Worm (Caenorhabditis elegans) whole organism, early embryonic: ENCODE results near the gene T03F6.3.

Source experiments
- F13C5.2 ChIP-seq: sonication (generic microtip); optimal IDR thresholded peaks from 2 replicates; lab custom pipeline; 2017; ENCODE audit warnings: mild to moderate bottlenecking, missing genetic modification characterization, inconsistent platforms, missing compliant biosample characterization
- aly-1 ChIP-seq: sonication (generic microtip); optimal IDR thresholded peaks from 2 replicates; lab custom pipeline; 2016; ENCODE audit warnings: missing genetic modification characterization, missing compliant biosample characterization
- ama-1 ChIP-seq: fragments of 150-350 bp; optimal IDR thresholded peaks from 2 replicates; lab custom pipeline; 2014
- ceh-13 ChIP-seq: fragments of 200-800 bp; sonication (Bioruptor generic); optimal IDR thresholded peaks from 2 replicates; lab custom pipeline; 2018; ENCODE audit warnings: mild to moderate bottlenecking, missing genetic modification characterization, missing compliant biosample characterization
- ceh-36 ChIP-seq: sonication (generic microtip); optimal IDR thresholded peaks from 2 replicates; lab custom pipeline; 2016; ENCODE audit warnings: missing genetic modification characterization, inconsistent platforms, missing compliant biosample characterization
- flt-1 ChIP-seq: fragments of 200-800 bp; sonication (Bioruptor generic); IDR thresholded peaks from 2 replicates; pipeline ENCODE4 v1.3.6; 2022; ENCODE audit warnings: missing genetic modification characterization, missing compliant biosample characterization
- hmbx-1 ChIP-seq: sonication (generic microtip); optimal IDR thresholded peaks from 2 replicates; lab custom pipeline; 2016; ENCODE audit warnings: mild to moderate bottlenecking, missing genetic modification characterization, missing compliant biosample characterization
- tra-4 ChIP-seq: sonication (generic microtip); optimal IDR thresholded peaks from 2 replicates; lab custom pipeline; 2017; ENCODE audit warnings: missing genetic modification characterization, missing compliant biosample characterization

- TF ChIP-seq ceh-36 (tag; lab: Kevin White, UChicago): no peak
- no peak for TF ChIP-seq ama-1 (lab: Kevin White, UChicago)
- no peak for TF ChIP-seq aly-1 (tag; lab: Kevin White, UChicago)
- TF ChIP-seq ceh-13 (GFP tag; lab: Kevin White, UChicago): no peak
- no peak for TF ChIP-seq flt-1
- no peak for TF ChIP-seq hmbx-1 (tag; lab: Kevin White, UChicago)
- no peak for TF ChIP-seq F13C5.2 (tag; lab: Kevin White, UChicago)
- TF ChIP-seq tra-4 (tag; lab: Kevin White, UChicago): no peak
These were observed 40.5 kb downstream of the T03F6.3 start, which contains the start of gene bli-5 for ce11 chrIII:13429668-13430067.
